Worm (Caenorhabditis elegans): ENCODE results near the gene rde-1.

DNA sequence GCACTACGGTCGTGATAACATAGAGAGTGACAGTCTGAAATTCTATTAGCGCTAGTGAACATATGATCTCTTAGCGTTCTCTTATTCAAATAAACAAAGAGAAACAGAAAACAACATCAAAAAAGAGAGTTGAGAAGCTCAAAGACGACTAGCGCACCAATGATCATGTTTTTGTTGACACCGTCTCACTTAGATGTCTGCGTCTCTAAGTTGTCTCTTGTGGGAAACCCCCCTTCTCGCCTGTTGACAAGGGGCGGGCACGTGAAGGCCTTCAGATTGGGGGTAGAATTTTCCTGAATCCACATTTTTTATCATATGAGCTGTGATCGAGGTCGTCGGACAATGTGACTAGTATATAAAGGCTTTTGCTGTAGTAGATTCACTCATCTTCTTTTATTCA, 28.5 kb upstream of the rde-1 start:
- TF ChIP-seq K02D7.2 (tag; optimal IDR thresholded peaks at IDR 0.05), result no peak
- no peak for TF ChIP-seq sox-4 (tag; optimal IDR thresholded peaks at IDR 0.05)
- no peak for TF ChIP-seq elt-2 (tag; optimal IDR thresholded peaks at IDR 0.05)
- no peak for TF ChIP-seq pha-4 (tag; optimal IDR thresholded peaks at IDR 0.05)
- TF ChIP-seq ama-1 (optimal IDR thresholded peaks at IDR 0.05), result no peak
- no peak for TF ChIP-seq zip-5 (tag; optimal IDR thresholded peaks at IDR 0.05)
- TF ChIP-seq hlh-13 (GFP tag; optimal IDR thresholded peaks at IDR 0.05), result no peak
